Worm (Caenorhabditis elegans): ENCODE measurements around the gene ptp-2.

- no peak for TF ChIP-seq egl-27 (tag; optimal IDR thresholded peaks at IDR 0.05)
- TF ChIP-seq F44E2.7 (GFP tag; IDR thresholded peaks at IDR 0.05) = no peak
- TF ChIP-seq ztf-11 (tag; optimal IDR thresholded peaks at IDR 0.05) = no peak
- TF ChIP-seq ZK337.2 (GFP tag; IDR thresholded peaks at IDR 0.05) = no peak
- TF ChIP-seq daf-16 (GFP tag; optimal IDR thresholded peaks at IDR 0.05) = no peak
- no peak for TF ChIP-seq daf-16 (tag; optimal IDR thresholded peaks at IDR 0.05)
- TF ChIP-seq unc-39 (tag; optimal IDR thresholded peaks at IDR 0.05) = no peak
- TF ChIP-seq cey-2 (tag; optimal IDR thresholded peaks at IDR 0.05; ENCODE audit: borderline replicate concordance, insufficient read depth) = no peak
- TF ChIP-seq gei-8 (GFP tag; optimal IDR thresholded peaks at IDR 0.05) = no peak
- TF ChIP-seq unc-130 (GFP tag; optimal IDR thresholded peaks at IDR 0.05) = no peak
- TF ChIP-seq zag-1 (tag; optimal IDR thresholded peaks at IDR 0.05) = no peak
- TF ChIP-seq snpc-4 (tag; optimal IDR thresholded peaks at IDR 0.05) = no peak
- no peak for TF ChIP-seq lin-38 (GFP tag; IDR thresholded peaks at IDR 0.05)
These were observed 42.9 kb downstream of the ptp-2 start, which contains the start of gene B0034.7 for ce11 chrII:5961317-5961716.
